Worm (Caenorhabditis elegans) whole organism, L1 larva: Measurements from ENCODE around the gene flad-1.

ENCODE experiments used
- C34B4.2 ChIP-seq: sonication (generic microtip); optimal IDR thresholded peaks from 2 replicates; lab custom pipeline; 2017; ENCODE audit warnings: mild to moderate bottlenecking, missing genetic modification characterization, missing compliant biosample characterization
- F16B12.6 ChIP-seq: fragments of 150-350 bp; optimal IDR thresholded peaks from 2 replicates; lab custom pipeline; 2014; ENCODE audit warnings: missing biosample characterization, missing genetic modification characterization
- blmp-1 ChIP-seq: fragments of 150-350 bp; optimal IDR thresholded peaks from 2 replicates; lab custom pipeline; 2014; ENCODE audit warnings: missing biosample characterization, missing genetic modification characterization
- ceh-90 ChIP-seq: sonication (generic microtip); optimal IDR thresholded peaks from 2 replicates; lab custom pipeline; 2016; ENCODE audit warnings: missing genetic modification characterization, missing compliant biosample characterization
- dsc-1 ChIP-seq: sonication (generic microtip); optimal IDR thresholded peaks from 2 replicates; lab custom pipeline; 2016; ENCODE audit warnings: mild to moderate bottlenecking, missing genetic modification characterization, missing compliant biosample characterization
- efl-1 ChIP-seq, 4 experiments: fragments of 150-350 bp; optimal IDR thresholded peaks in 3 of 4; peaks in 1 of 4; 1 replicate in 1 of 4; 2 replicates in 3 of 4; lab custom pipeline; 2014; ENCODE audit warnings: missing biosample characterization in 2 of 4, missing genetic modification characterization in 2 of 4, missing genetic modification reagents in 2 of 4
- efl-3 ChIP-seq: fragments of 200-800 bp; sonication (Bioruptor generic); optimal IDR thresholded peaks from 2 replicates; lab custom pipeline; 2018; ENCODE audit warnings: mild to moderate bottlenecking, missing genetic modification characterization, missing compliant biosample characterization
- elt-3 ChIP-seq, 6 experiments: fragments of 150-350 bp in 1 of 6; sonication (generic microtip); optimal IDR thresholded peaks; 2 replicates each; lab custom pipeline; 2017 to 2018; ENCODE audit warnings: missing biosample characterization in 6 of 6, missing genetic modification characterization in 6 of 6, inconsistent platforms in 1 of 6
- fkh-4 ChIP-seq: sonication (generic microtip); optimal IDR thresholded peaks from 2 replicates; lab custom pipeline; 2016; ENCODE audit warnings: missing compliant biosample characterization, missing genetic modification characterization, borderline replicate concordance
- fkh-8 ChIP-seq: sonication (generic microtip); optimal IDR thresholded peaks from 2 replicates; lab custom pipeline; 2016; ENCODE audit warnings: mild to moderate bottlenecking, missing genetic modification characterization, missing compliant biosample characterization
- fos-1 ChIP-seq: fragments of 150-350 bp; optimal IDR thresholded peaks from 2 replicates; lab custom pipeline; 2014; ENCODE audit warnings: missing biosample characterization, missing genetic modification characterization
- grh-1 ChIP-seq: fragments of 200-800 bp; sonication (Bioruptor generic); IDR thresholded peaks from 2 replicates; pipeline ENCODE4 v1.3.6; 2022; ENCODE audit warnings: missing genetic modification reagents, missing genetic modification characterization, missing compliant biosample characterization
- isw-1 ChIP-seq: fragments of 200-800 bp; sonication (Bioruptor generic); IDR thresholded peaks from 2 replicates; pipeline ENCODE4 v1.3.6; 2022; ENCODE audit warnings: missing genetic modification characterization, missing compliant biosample characterization
- jun-1 ChIP-seq: fragments of 150-350 bp; optimal IDR thresholded peaks from 2 replicates; lab custom pipeline; 2014; ENCODE audit warnings: missing biosample characterization, missing genetic modification reagents, missing genetic modification characterization
- lin-13 ChIP-seq: fragments of 150-350 bp; optimal IDR thresholded peaks from 2 replicates; lab custom pipeline; 2014; ENCODE audit warnings: missing biosample characterization, missing genetic modification reagents, missing genetic modification characterization
- lin-14 ChIP-seq: fragments of 200-800 bp; sonication (Bioruptor generic); optimal IDR thresholded peaks from 2 replicates; lab custom pipeline; 2018; ENCODE audit warnings: mild to moderate bottlenecking, missing genetic modification characterization, moderate library complexity, missing compliant biosample characterization
- mdl-1 ChIP-seq, 2 experiments: fragments of 150-350 bp; optimal IDR thresholded peaks; 2 replicates each; lab custom pipeline; 2014 to 2017; ENCODE audit warnings: missing biosample characterization in 2 of 2, missing genetic modification characterization in 2 of 2, inconsistent platforms in 1 of 2
- mef-2 ChIP-seq: fragments of 150-350 bp; optimal IDR thresholded peaks from 2 replicates; lab custom pipeline; 2014; ENCODE audit warnings: missing biosample characterization, missing genetic modification characterization
- nhr-11 ChIP-seq: fragments of 150-350 bp; optimal IDR thresholded peaks from 2 replicates; lab custom pipeline; 2014; ENCODE audit warnings: missing biosample characterization, missing genetic modification characterization
- nhr-19 ChIP-seq: fragments of 200-800 bp; sonication (Bioruptor generic); conservative IDR thresholded peaks from 2 replicates; pipeline ENCODE4 v1.3.6; 2022; ENCODE audit warnings: missing genetic modification characterization, missing compliant biosample characterization
- nhr-28 ChIP-seq: fragments of 150-350 bp; optimal IDR thresholded peaks from 2 replicates; lab custom pipeline; 2014; ENCODE audit warnings: missing biosample characterization, missing genetic modification characterization
- nhr-47 ChIP-seq: sonication (generic microtip); optimal IDR thresholded peaks from 2 replicates; lab custom pipeline; 2016; ENCODE audit warnings: mild to moderate bottlenecking, missing genetic modification characterization, moderate library complexity, missing compliant biosample characterization
- nhr-71 ChIP-seq: sonication (generic microtip); optimal IDR thresholded peaks from 2 replicates; lab custom pipeline; 2016; ENCODE audit warnings: mild to moderate bottlenecking, missing genetic modification characterization, moderate library complexity, missing compliant biosample characterization
- nhr-85 ChIP-seq: sonication (generic microtip); peaks from one replicate; lab custom pipeline; 2016; ENCODE audit warnings: missing genetic modification characterization, inconsistent platforms, missing compliant biosample characterization
- nhr-90 ChIP-seq: sonication (generic microtip); optimal IDR thresholded peaks from 2 replicates; lab custom pipeline; 2016; ENCODE audit warnings: mild to moderate bottlenecking, missing genetic modification characterization, missing compliant biosample characterization; ENCODE audit not compliant: poor library complexity
- rnt-1 ChIP-seq: sonication (generic microtip); optimal IDR thresholded peaks from 2 replicates; lab custom pipeline; 2016; ENCODE audit warnings: mild to moderate bottlenecking, missing genetic modification characterization, moderate library complexity, missing compliant biosample characterization
- snpc-4 ChIP-seq: fragments of 150-350 bp; optimal IDR thresholded peaks from 2 replicates; lab custom pipeline; 2014; ENCODE audit warnings: missing biosample characterization, missing genetic modification characterization
- snu-23 ChIP-seq: sonication (generic microtip); optimal IDR thresholded peaks from 2 replicates; lab custom pipeline; 2016; ENCODE audit warnings: missing genetic modification characterization, missing compliant biosample characterization
- sox-4 ChIP-seq: sonication (generic microtip); optimal IDR thresholded peaks from 2 replicates; lab custom pipeline; 2016; ENCODE audit warnings: missing genetic modification characterization, missing compliant biosample characterization
- sptf-1 ChIP-seq: fragments of 150-350 bp; optimal IDR thresholded peaks from 2 replicates; lab custom pipeline; 2014; ENCODE audit warnings: missing biosample characterization, missing genetic modification characterization
- sup-37 ChIP-seq: fragments of 200-800 bp; sonication (Bioruptor generic); optimal IDR thresholded peaks from 2 replicates; lab custom pipeline; 2018; ENCODE audit warnings: mild to moderate bottlenecking, missing genetic modification characterization, missing compliant biosample characterization
- swsn-7 ChIP-seq: sonication (generic microtip); optimal IDR thresholded peaks from 2 replicates; lab custom pipeline; 2016; ENCODE audit warnings: missing genetic modification characterization, missing compliant biosample characterization
- tbx-2 ChIP-seq: sonication (generic microtip); optimal IDR thresholded peaks from 2 replicates; lab custom pipeline; 2016; ENCODE audit warnings: missing genetic modification characterization, missing compliant biosample characterization
- tlp-1 ChIP-seq: fragments of 150-350 bp; optimal IDR thresholded peaks from 2 replicates; lab custom pipeline; 2014; ENCODE audit warnings: missing biosample characterization, missing genetic modification characterization
- unc-130 ChIP-seq: fragments of 150-350 bp; optimal IDR thresholded peaks from 2 replicates; lab custom pipeline; 2017; ENCODE audit warnings: missing biosample characterization, missing genetic modification characterization, inconsistent platforms
- unc-86 ChIP-seq: sonication (generic microtip); optimal IDR thresholded peaks from 2 replicates; lab custom pipeline; 2016; ENCODE audit warnings: missing genetic modification characterization, missing compliant biosample characterization
- unc-98 ChIP-seq: fragments of 200-800 bp; sonication (Bioruptor generic); IDR thresholded peaks from 2 replicates; pipeline ENCODE4 v1.3.6; 2022; ENCODE audit warnings: missing genetic modification characterization, missing compliant biosample characterization
- vab-15 ChIP-seq: sonication (generic microtip); optimal IDR thresholded peaks from 2 replicates; lab custom pipeline; 2017; ENCODE audit warnings: missing genotype, mild to moderate bottlenecking, missing genetic modification characterization, missing compliant biosample characterization
- zag-1 ChIP-seq: fragments of 150-350 bp; optimal IDR thresholded peaks from 2 replicates; lab custom pipeline; 2014; ENCODE audit warnings: missing biosample characterization, missing genetic modification characterization
- zip-4 ChIP-seq: fragments of 200-800 bp; sonication (Bioruptor generic); optimal IDR thresholded peaks from 2 replicates; lab custom pipeline; 2018; ENCODE audit warnings: mild to moderate bottlenecking, missing genetic modification characterization, moderate library complexity, missing compliant biosample characterization
- ztf-11 ChIP-seq, 2 experiments: sonication (generic microtip); optimal IDR thresholded peaks; 2 replicates each; lab custom pipeline; 2016 to 2017; ENCODE audit warnings: missing genetic modification characterization in 2 of 2, missing biosample characterization in 1 of 2, missing compliant biosample characterization in 1 of 2

flad-1 gene

ce11 chrII:9986635-9987575 is 43.0 kb downstream of the flad-1 start:
- TF ChIP-seq C34B4.2 (tag; lab: Kevin White, UChicago) = no peak
- TF ChIP-seq blmp-1 = peak; percentile 2
- TF ChIP-seq vab-15 = no peak
- TF ChIP-seq ztf-11 (tag; optimal IDR thresholded peaks at IDR 0.05; lab: Kevin White, UChicago) = peak in 1 of 2 experiments; percentile 39
- TF ChIP-seq efl-1 (optimal IDR thresholded peaks at IDR 0.05; lab: Kevin White, UChicago) = no peak
- TF ChIP-seq efl-1 (GFP tag; optimal IDR thresholded peaks at IDR 0.05 in 1 of 2; lab: Kevin White, UChicago) = no peak
- no peak for TF ChIP-seq nhr-28
- TF ChIP-seq isw-1 (GFP tag; lab: Robert Waterston, UW) = no peak
- peak; percentile 34 for TF ChIP-seq rnt-1
- TF ChIP-seq elt-3 (tag; optimal IDR thresholded peaks at IDR 0.05; lab: Kevin White, UChicago) = peak in 2 of 6 experiments; percentile 22 to 41
- no peak for TF ChIP-seq snpc-4
- TF ChIP-seq grh-1 (GFP tag; lab: Robert Waterston, UW) = peak; percentile 81
- no peak for TF ChIP-seq nhr-11 (tag; lab: Kevin White, UChicago)
- TF ChIP-seq fkh-4 = peak; percentile 96
- TF ChIP-seq dsc-1 (tag; lab: Kevin White, UChicago) = peak; percentile 99
- TF ChIP-seq efl-3 (GFP tag; lab: Kevin White, UChicago) = no peak
- TF ChIP-seq tbx-2 (tag; lab: Kevin White, UChicago) = peak; percentile 11
- no peak for TF ChIP-seq unc-98 (GFP tag; lab: Robert Waterston, UW)
- TF ChIP-seq lin-13 (GFP tag; lab: Kevin White, UChicago) = no peak
- peak; percentile 18 for TF ChIP-seq nhr-71
- peak; percentile 82 for TF ChIP-seq nhr-85 (tag; lab: Kevin White, UChicago)
- TF ChIP-seq tlp-1 (tag; lab: Kevin White, UChicago) = no peak
- TF ChIP-seq lin-14 (GFP tag; lab: Kevin White, UChicago) = peak; percentile 45
- TF ChIP-seq nhr-19 (GFP tag; lab: Robert Waterston, UW) = peak; percentile 27; the same call in 1 of the 2 replicates
- TF ChIP-seq ceh-90 (tag; lab: Kevin White, UChicago) = no peak
- no peak for TF ChIP-seq unc-86
- TF ChIP-seq sptf-1 = no peak
- no peak for TF ChIP-seq jun-1 (tag; lab: Kevin White, UChicago)

ce11 chrII:9988620-9989019 is 44.7 kb downstream of the flad-1 start:
- TF ChIP-seq mdl-1 (tag; optimal IDR thresholded peaks at IDR 0.05; lab: Kevin White, UChicago) = no peak
- no peak for TF ChIP-seq snpc-4
- peak; percentile 12 for TF ChIP-seq lin-14 (GFP tag; lab: Kevin White, UChicago)
- TF ChIP-seq nhr-85 (tag; lab: Kevin White, UChicago) = peak; percentile 39
- no peak for TF ChIP-seq nhr-47
- TF ChIP-seq snu-23 (GFP tag; lab: Kevin White, UChicago) = no peak
- no peak for TF ChIP-seq sup-37
- no peak for TF ChIP-seq sox-4 (tag; lab: Kevin White, UChicago)
- no peak for TF ChIP-seq fkh-8
- TF ChIP-seq unc-130 = no peak
- no peak for TF ChIP-seq swsn-7 (tag; lab: Kevin White, UChicago)
- TF ChIP-seq fos-1 (tag; lab: Kevin White, UChicago) = no peak
- no peak for TF ChIP-seq mef-2 (tag; lab: Kevin White, UChicago)
- peak; percentile 82 for TF ChIP-seq grh-1 (GFP tag; lab: Robert Waterston, UW)
- TF ChIP-seq efl-1 (optimal IDR thresholded peaks at IDR 0.05; lab: Kevin White, UChicago) = no peak
- TF ChIP-seq efl-1 (GFP tag; optimal IDR thresholded peaks at IDR 0.05 in 1 of 2; lab: Kevin White, UChicago) = peak in 1 of 2 experiments; percentile 64
- no peak for TF ChIP-seq F16B12.6 (tag; lab: Kevin White, UChicago)
- TF ChIP-seq nhr-90 (tag; lab: Kevin White, UChicago) = no peak
- no peak for TF ChIP-seq zag-1
- TF ChIP-seq zip-4 (GFP tag; lab: Kevin White, UChicago) = no peak
